Fruit fly (Drosophila melanogaster) whole organism, embryonic: ENCODE results near the gene witty.

Experiments
- CG10366 ChIP-seq: fragments of 200-800 bp; sonication (Bioruptor generic); IDR thresholded peaks from 2 replicates; pipeline ENCODE4 v1.3.6; 2022; ENCODE audit warnings: missing biosample characterization, missing genetic modification characterization
- CG11093 ChIP-seq: fragments of 200-800 bp; sonication (Bioruptor generic); IDR thresholded peaks from 3 replicates; pipeline ENCODE4 v1.3.6; 2022; ENCODE audit warnings: missing biosample characterization, missing genetic modification characterization
- CG13287 ChIP-seq: fragments of 200-800 bp; sonication (Bioruptor generic); IDR thresholded peaks from 2 replicates; pipeline ENCODE4 v1.3.6; 2022; ENCODE audit warnings: missing biosample characterization, missing genetic modification characterization; ENCODE audit not compliant: partially characterized antibody
- CG1647 ChIP-seq: fragments of 200-800 bp; sonication (Bioruptor generic); optimal IDR thresholded peaks from 3 replicates; lab custom pipeline; 2016; ENCODE audit warnings: missing biosample characterization, missing genetic modification characterization
- CG2120 ChIP-seq: fragments of 200-800 bp; sonication (Bioruptor generic); optimal IDR thresholded peaks from 3 replicates; lab custom pipeline; 2016; ENCODE audit warnings: missing biosample characterization, missing genetic modification characterization
- CG2202 ChIP-seq: fragments of 200-800 bp; sonication (Bioruptor generic); optimal IDR thresholded peaks from 2 replicates; lab custom pipeline; 2018; ENCODE audit warnings: missing biosample characterization, mild to moderate bottlenecking, missing genetic modification characterization
- CG2875 ChIP-seq: fragments of 200-800 bp; sonication (Bioruptor generic); optimal IDR thresholded peaks from 2 replicates; lab custom pipeline; 2017; ENCODE audit warnings: missing biosample characterization, mild to moderate bottlenecking, missing genetic modification characterization, missing genetic modification reagents
- CG30020 ChIP-seq: fragments of 200-800 bp; optimal IDR thresholded peaks from 2 replicates; lab custom pipeline; 2019; ENCODE audit warnings: missing biosample characterization, mild to moderate bottlenecking, missing genetic modification characterization, moderate library complexity
- CG30403 ChIP-seq: fragments of 200-800 bp; sonication (Bioruptor generic); optimal IDR thresholded peaks from 3 replicates; lab custom pipeline; 2016; ENCODE audit warnings: missing biosample characterization, missing genetic modification characterization
- CG3163 ChIP-seq: fragments of 200-800 bp; sonication (Bioruptor generic); optimal IDR thresholded peaks from 3 replicates; lab custom pipeline; 2016; ENCODE audit warnings: missing biosample characterization, missing genetic modification characterization
- CG32772 ChIP-seq: fragments of 200-800 bp; sonication (Bioruptor generic); IDR thresholded peaks from 2 replicates; pipeline ENCODE4 v1.3.6; 2022; ENCODE audit warnings: missing biosample characterization, missing genetic modification characterization
- CG34224 ChIP-seq: fragments of 200-800 bp; sonication (Bioruptor generic); IDR thresholded peaks from 3 replicates; pipeline ENCODE4 v1.3.6; 2022; ENCODE audit warnings: missing biosample characterization, missing genetic modification characterization; ENCODE audit not compliant: partially characterized antibody
- CG3726 ChIP-seq: fragments of 200-800 bp; sonication (Bioruptor generic); IDR thresholded peaks from 3 replicates; pipeline ENCODE4, ENCODE4 v1.3.6; 2022; ENCODE audit warnings: missing biosample characterization, missing genetic modification characterization
- CG4404 ChIP-seq: fragments of 200-800 bp; sonication (Bioruptor generic); IDR thresholded peaks from 2 replicates; pipeline ENCODE4 v1.3.6; 2022; ENCODE audit warnings: missing biosample characterization, missing genetic modification characterization
- CG4707 ChIP-seq: fragments of 200-800 bp; sonication (Bioruptor generic); optimal IDR thresholded peaks from 2 replicates; lab custom pipeline; 2018; ENCODE audit warnings: missing biosample characterization, mild to moderate bottlenecking, missing genetic modification characterization, moderate library complexity
- CG4820 ChIP-seq: fragments of 200-800 bp; sonication (Bioruptor generic); optimal IDR thresholded peaks from 3 replicates; lab custom pipeline; 2016; ENCODE audit warnings: missing biosample characterization, missing genetic modification characterization
- CG6272 ChIP-seq: fragments of 200-800 bp; sonication (Bioruptor generic); IDR thresholded peaks from 2 replicates; pipeline ENCODE4 v1.3.6; 2022; ENCODE audit warnings: missing biosample characterization, missing genetic modification characterization
- CG7372 ChIP-seq: fragments of 200-800 bp; sonication (Bioruptor generic); IDR thresholded peaks from 2 replicates; pipeline ENCODE4 v1.3.6; 2022; ENCODE audit warnings: missing biosample characterization, missing genetic modification characterization
- CG8388 ChIP-seq: fragments of 200-800 bp; sonication (Bioruptor generic); optimal IDR thresholded peaks from 2 replicates; lab custom pipeline; 2019; ENCODE audit warnings: missing biosample characterization, mild to moderate bottlenecking, missing genetic modification characterization, moderate library complexity
- CG8924 ChIP-seq: fragments of 200-800 bp; optimal IDR thresholded peaks from 3 replicates; lab custom pipeline; 2019; ENCODE audit warnings: missing biosample characterization, mild to moderate bottlenecking, missing genetic modification characterization, moderate library complexity
- CHES-1-like ChIP-seq: fragments of 200-800 bp; sonication (Bioruptor generic); optimal IDR thresholded peaks from 2 replicates; lab custom pipeline; 2016; ENCODE audit warnings: missing biosample characterization, missing genetic modification characterization
- Fer3 ChIP-seq: fragments of 200-800 bp; sonication (Bioruptor generic); optimal IDR thresholded peaks from 2 replicates; lab custom pipeline; 2018; ENCODE audit warnings: missing biosample characterization, mild to moderate bottlenecking, missing genetic modification characterization, moderate library complexity
- HLH54F ChIP-seq: fragments of 200-800 bp; sonication (Bioruptor generic); optimal IDR thresholded peaks from 3 replicates; lab custom pipeline; 2016; ENCODE audit warnings: missing biosample characterization, missing genetic modification characterization
- HmgZ ChIP-seq: fragments of 200-800 bp; sonication (Bioruptor generic); optimal IDR thresholded peaks from 2 replicates; lab custom pipeline; 2018; ENCODE audit warnings: missing biosample characterization, mild to moderate bottlenecking, missing genetic modification characterization
- Hr3 ChIP-seq: fragments of 200-800 bp; sonication (Bioruptor generic); optimal IDR thresholded peaks from 3 replicates; lab custom pipeline; 2016; ENCODE audit warnings: missing biosample characterization, missing genetic modification characterization
- MBD-R2 ChIP-seq: fragments of 200-800 bp; sonication (Bioruptor generic); IDR thresholded peaks from 2 replicates; pipeline ENCODE4 v1.3.6; 2022; ENCODE audit warnings: missing biosample characterization, missing genetic modification characterization
- MTF-1 ChIP-seq: fragments of 200-800 bp; sonication (Bioruptor generic); optimal IDR thresholded peaks from 2 replicates; lab custom pipeline; 2018; ENCODE audit warnings: missing biosample characterization, mild to moderate bottlenecking, missing genetic modification characterization, borderline replicate concordance
- Mad ChIP-seq: fragments of 200-800 bp; sonication (Bioruptor generic); optimal IDR thresholded peaks from 2 replicates; lab custom pipeline; 2016; ENCODE audit warnings: missing biosample characterization, missing genetic modification characterization
- Neu2 ChIP-seq: fragments of 200-800 bp; sonication (Bioruptor generic); optimal IDR thresholded peaks from 3 replicates; lab custom pipeline; 2016; ENCODE audit warnings: missing biosample characterization, missing genetic modification characterization, borderline replicate concordance
- Opbp ChIP-seq: fragments of 200-800 bp; sonication (Bioruptor generic); IDR thresholded peaks from 3 replicates; pipeline ENCODE4 v1.3.6; 2022; ENCODE audit warnings: missing biosample characterization, missing genetic modification characterization; ENCODE audit not compliant: partially characterized antibody
- PHDP ChIP-seq: fragments of 200-800 bp; sonication (Bioruptor generic); optimal IDR thresholded peaks from 3 replicates; lab custom pipeline; 2018; ENCODE audit warnings: missing biosample characterization, mild to moderate bottlenecking, missing genetic modification characterization, moderate library complexity
- Side ChIP-seq: fragments of 200-800 bp; sonication (Bioruptor generic); optimal IDR thresholded peaks from 2 replicates; lab custom pipeline; 2016; ENCODE audit warnings: missing biosample characterization, missing genetic modification characterization
- Sox102F ChIP-seq: fragments of 200-800 bp; sonication (Bioruptor generic); optimal IDR thresholded peaks from 2 replicates; lab custom pipeline; 2018; ENCODE audit warnings: missing biosample characterization, mild to moderate bottlenecking, missing genetic modification characterization, moderate library complexity
- Sry-β ChIP-seq: fragments of 200-800 bp; sonication (Bioruptor generic); optimal IDR thresholded peaks from 2 replicates; lab custom pipeline; 2018; ENCODE audit warnings: missing biosample characterization, mild to moderate bottlenecking, missing genetic modification characterization, moderate library complexity
- Vsx1 ChIP-seq: fragments of 200-800 bp; sonication (Bioruptor generic); optimal IDR thresholded peaks from 2 replicates; lab custom pipeline; 2017; ENCODE audit warnings: missing biosample characterization, mild to moderate bottlenecking, missing genetic modification characterization, missing genetic modification reagents
- h ChIP-seq: fragments of >200 bp; optimal IDR thresholded peaks from 2 replicates; lab custom pipeline; 2017
- hth ChIP-seq: fragments of >200 bp; optimal IDR thresholded peaks from 2 replicates; lab custom pipeline; 2017; ENCODE audit warnings: inconsistent platforms
- maf-S ChIP-seq: fragments of 200-800 bp; sonication (Bioruptor generic); optimal IDR thresholded peaks from 2 replicates; lab custom pipeline; 2016; ENCODE audit warnings: missing biosample characterization, missing genetic modification characterization
- nau ChIP-seq: fragments of 200-800 bp; sonication (Bioruptor generic); optimal IDR thresholded peaks from 3 replicates; lab custom pipeline; 2017; ENCODE audit warnings: missing biosample characterization, mild to moderate bottlenecking, missing genetic modification characterization, missing genetic modification reagents
- pan ChIP-seq, 4 experiments: fragments of >200 bp in 3 of 4; fragments of 200-800 bp in 1 of 4; sonication (Bioruptor generic) in 1 of 4; optimal IDR thresholded peaks in 3 of 4; IDR thresholded peaks in 1 of 4; 2 replicates each; pipeline versions ENCODE4 v1.3.6 to Lab custom; 2017 to 2022; ENCODE audit warnings: missing biosample characterization in 2 of 4, missing genetic modification characterization in 2 of 4, mixed read lengths in 1 of 4
- sc ChIP-seq, 3 experiments: fragments of >200 bp in 2 of 3; fragments of 200-800 bp in 1 of 3; sonication (Bioruptor generic) in 1 of 3; optimal IDR thresholded peaks; 2 replicates in 2 of 3; 3 replicates in 1 of 3; lab custom pipeline; 2017; ENCODE audit warnings: mild to moderate bottlenecking in 1 of 3, missing biosample characterization in 1 of 3, missing genetic modification characterization in 1 of 3, missing genetic modification reagents in 1 of 3
- seq ChIP-seq: fragments of 200-800 bp; sonication (Bioruptor generic); IDR thresholded peaks from 2 replicates; pipeline ENCODE4 v1.3.6; 2022; ENCODE audit warnings: missing biosample characterization, missing genetic modification characterization
- so ChIP-seq: fragments of 200-800 bp; sonication (Bioruptor generic); IDR thresholded peaks from 3 replicates; pipeline ENCODE4 v1.3.6; 2022; ENCODE audit warnings: missing biosample characterization, missing genetic modification characterization
- twi ChIP-seq: fragments of 200-800 bp; optimal IDR thresholded peaks from 2 replicates; lab custom pipeline; 2019; ENCODE audit warnings: missing biosample characterization, mild to moderate bottlenecking, missing genetic modification characterization, moderate library complexity
- vnd ChIP-seq: fragments of 200-800 bp; sonication (Bioruptor generic); IDR thresholded peaks from 3 replicates; pipeline ENCODE4 v1.3.6; 2022; ENCODE audit warnings: missing biosample characterization, missing genetic modification characterization; ENCODE audit not compliant: partially characterized antibody
- wdn ChIP-seq: fragments of 200-800 bp; sonication (Bioruptor generic); IDR thresholded peaks from 2 replicates; pipeline ENCODE4 v1.3.6; 2022; ENCODE audit warnings: missing biosample characterization, missing genetic modification characterization
- zen2 ChIP-seq: fragments of 200-800 bp; sonication (Bioruptor generic); IDR thresholded peaks from 3 replicates; pipeline ENCODE4 v1.3.6; 2022; ENCODE audit warnings: missing biosample characterization, missing genetic modification characterization; ENCODE audit not compliant: partially characterized antibody
- zfh1 ChIP-seq: fragments of 200-800 bp; sonication (Bioruptor generic); IDR thresholded peaks from 3 replicates; pipeline ENCODE4 v1.3.6; 2022; ENCODE audit warnings: missing biosample characterization, missing genetic modification characterization

The witty gene

DNA sequence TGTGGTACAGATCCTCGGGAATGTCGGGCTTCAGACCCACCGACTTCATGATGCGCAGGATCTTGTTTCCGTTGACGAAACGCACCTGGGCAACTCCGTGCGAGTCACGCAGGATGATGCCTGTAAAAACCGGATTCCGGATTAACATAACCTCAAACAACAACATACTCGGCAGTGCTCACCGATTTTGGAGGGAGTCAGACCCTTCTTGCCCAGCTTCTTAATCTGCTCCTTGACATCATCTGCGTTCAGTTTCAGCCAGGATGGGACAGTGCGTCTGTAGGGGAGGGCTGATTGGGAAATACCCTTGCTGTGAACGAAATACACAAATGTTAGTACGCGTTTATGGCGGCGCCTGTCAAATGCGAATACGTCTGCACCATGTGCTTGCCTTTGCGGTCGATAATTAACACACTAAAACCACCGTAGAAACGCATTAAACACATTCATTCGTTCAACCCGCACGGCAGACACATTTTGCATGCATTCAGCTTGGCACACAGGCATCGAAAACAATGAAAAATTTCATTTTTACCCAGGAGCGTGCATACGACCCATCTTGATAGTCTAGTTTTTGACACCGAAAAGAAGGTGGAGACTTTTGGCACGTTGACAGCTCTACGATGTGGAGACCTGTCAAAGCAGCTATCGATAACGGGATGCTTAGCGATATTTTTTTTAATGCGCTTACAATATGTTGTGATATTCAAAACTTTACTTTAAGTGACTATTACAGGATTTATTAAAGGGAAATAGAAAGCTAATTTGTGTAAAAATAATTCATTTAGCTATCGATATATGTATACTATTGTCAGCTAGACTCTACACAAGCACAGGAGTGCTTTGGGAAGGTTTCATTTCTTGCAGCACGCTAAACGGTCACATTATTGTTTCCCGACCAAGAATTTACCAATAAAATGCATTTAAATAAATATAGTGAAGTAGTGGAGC, 26.2 kb downstream of the witty start, which contains the start of the genes RpS13 and CSN8 (continued):
- TF ChIP-seq pan (optimal IDR thresholded peaks at IDR 0.05; lab: Kevin White, UChicago) (no peak), pan (GFP tag; optimal IDR thresholded peaks at IDR 0.05 in 1 of 2, IDR thresholded peaks at IDR 0.05 in 1 of 2) (no peak), CG10366 (GFP tag; lab: Robert Waterston, UW) (no peak), Hr3 (no peak), CG13287 (GFP tag; lab: Robert Waterston, UW) (peak; percentile 96), CG32772 (GFP tag; lab: Robert Waterston, UW) (no peak), CG2202 (tag; lab: Kevin White, UChicago) (no peak), twi (tag; lab: Kevin White, UChicago) (peak; percentile 35), CG1647 (GFP tag; lab: Kevin White, UChicago) (no peak), CG4707 (no peak), zen2 (GFP tag; lab: Robert Waterston, UW) (peak; percentile 87; the same call in 2 of the 3 replicates), CG4404 (no peak), CG8924 (peak; percentile 38), MBD-R2 (GFP tag; lab: Robert Waterston, UW) (no peak; the same call in 1 of the 2 replicates), Opbp (GFP tag; lab: Robert Waterston, UW) (peak; percentile 87), CG3163 (GFP tag; lab: Kevin White, UChicago) (no peak), h (lab: Kevin White, UChicago) (no peak), PHDP (tag; lab: Kevin White, UChicago) (peak; percentile 23), CG6272 (GFP tag; lab: Robert Waterston, UW) (no peak), CG3726 (GFP tag; lab: Robert Waterston, UW) (no peak), CHES-1-like (GFP tag; lab: Kevin White, UChicago) (peak; percentile 8), CG30403 (GFP tag; lab: Kevin White, UChicago) (no peak), nau (GFP tag; lab: Kevin White, UChicago) (peak; percentile 16), Side (GFP tag; lab: Kevin White, UChicago) (no peak), wdn (GFP tag; lab: Robert Waterston, UW) (no peak), Neu2 (GFP tag; lab: Kevin White, UChicago) (no peak), hth (lab: Kevin White, UChicago) (no peak), CG7372 (no peak), zfh1 (GFP tag; lab: Robert Waterston, UW) (no peak), so (GFP tag; lab: Robert Waterston, UW) (no peak), CG34224 (GFP tag; lab: Robert Waterston, UW) (peak; percentile 93), CG8388 (peak; percentile 7), seq (no peak), sc (optimal IDR thresholded peaks at IDR 0.05; lab: Kevin White, UChicago) (no peak), sc (GFP tag; optimal IDR thresholded peaks at IDR 0.05; lab: Kevin White, UChicago) (no peak), Fer3 (tag; lab: Kevin White, UChicago) (no peak), CG30020 (peak; percentile 64), HmgZ (tag; lab: Kevin White, UChicago) (peak; percentile 36), CG4820 (GFP tag; lab: Kevin White, UChicago) (no peak), HLH54F (GFP tag; lab: Kevin White, UChicago) (no peak), Sry-β (GFP tag; lab: Kevin White, UChicago) (no peak), maf-S (peak; percentile 22), Vsx1 (GFP tag; lab: Kevin White, UChicago) (peak; percentile 46), Mad (GFP tag; lab: Kevin White, UChicago) (no peak), CG2875 (GFP tag; lab: Kevin White, UChicago) (no peak), CG2120 (GFP tag; lab: Kevin White, UChicago) (no peak), vnd (peak; percentile 90), CG11093 (GFP tag; lab: Robert Waterston, UW) (no peak), Sox102F (GFP tag; lab: Kevin White, UChicago) (no peak), MTF-1 (GFP tag; lab: Kevin White, UChicago) (no peak)
